Fruit fly (Drosophila melanogaster): ENCODE results near the gene CG17855.

dm6 chr2L:9550880-9551279 lies 10.6 kb downstream of the CG17855 start:
- no peak for TF ChIP-seq psq (optimal IDR thresholded peaks at IDR 0.05)
- no peak for TF ChIP-seq usp (GFP tag; optimal IDR thresholded peaks at IDR 0.05)
- no peak for TF ChIP-seq CG8478 (optimal IDR thresholded peaks at IDR 0.05)
- no peak for TF ChIP-seq EcR (GFP tag; optimal IDR thresholded peaks at IDR 0.05)
